Worm (Caenorhabditis elegans) whole organism, L3 larva: ENCODE results near the gene C36C9.12.
"Not testable (repeated sequence)": the region's sequence is repeated elsewhere in the genome, so short reads cannot be mapped to it uniquely, and the experiment has no call there.

Source experiments
- ZK546.5 ChIP-seq: sonication (generic microtip); optimal IDR thresholded peaks from 2 replicates; lab custom pipeline; 2017; ENCODE audit warnings: missing biosample characterization, missing genetic modification characterization
- ceh-16 ChIP-seq: sonication (generic microtip); optimal IDR thresholded peaks from 2 replicates; lab custom pipeline; 2017; ENCODE audit warnings: missing biosample characterization, missing genetic modification characterization
- nfya-1 ChIP-seq: sonication (generic microtip); optimal IDR thresholded peaks from 2 replicates; lab custom pipeline; 2017; ENCODE audit warnings: missing genetic modification characterization, mild to moderate bottlenecking, missing compliant biosample characterization, antibody characterized with exemption, moderate library complexity; ENCODE audit not compliant: insufficient read depth
- pha-4 ChIP-seq: fragments of 150-350 bp; optimal IDR thresholded peaks from 2 replicates; lab custom pipeline; 2014; ENCODE audit warnings: missing biosample characterization, missing genetic modification reagents, missing genetic modification characterization

DNA sequence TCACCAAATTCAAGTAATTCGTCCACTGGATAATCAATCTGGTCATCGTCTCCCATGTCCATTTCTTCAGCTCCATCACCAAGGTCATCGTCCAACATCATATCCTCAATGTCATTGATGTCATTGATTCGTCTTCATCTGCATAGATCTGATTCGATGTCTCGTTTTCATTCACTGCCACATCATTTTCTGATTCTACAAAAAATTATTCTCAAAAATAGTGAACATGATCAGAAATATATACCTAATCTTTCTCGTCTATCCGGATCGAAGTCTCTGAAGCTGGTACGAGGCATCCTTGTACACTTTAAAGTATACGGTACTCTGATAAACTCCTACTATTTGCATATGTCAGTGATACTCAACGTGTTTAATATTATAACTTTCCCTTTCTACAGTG, 7.0 kb upstream of the C36C9.12 start, which contains the start of gene C36C9.4:
- not testable (repeated sequence) for TF ChIP-seq nfya-1; pha-4 (tag; lab: Kevin White, UChicago); ceh-16 (tag; lab: Kevin White, UChicago); ZK546.5 (tag; lab: Kevin White, UChicago)
